Worm (Caenorhabditis elegans) whole organism, young adult: ENCODE results near the gene pals-21.

ENCODE experiments used
- B0019.2 ChIP-seq: fragments of 200-800 bp; sonication (Bioruptor generic); conservative IDR thresholded peaks from 2 replicates; pipeline ENCODE4 v1.3.6; 2022; ENCODE audit warnings: missing genetic modification reagents, missing genetic modification characterization, missing compliant biosample characterization
- B0261.1 ChIP-seq: sonication (generic microtip); optimal IDR thresholded peaks from 2 replicates; lab custom pipeline; 2016; ENCODE audit warnings: mild to moderate bottlenecking, missing genetic modification characterization, moderate library complexity, missing compliant biosample characterization
- C17E4.6 ChIP-seq: fragments of 200-800 bp; sonication (Bioruptor generic); IDR thresholded peaks from 2 replicates; pipeline ENCODE4 v1.3.6; 2022; ENCODE audit warnings: missing genetic modification reagents, missing genetic modification characterization, missing compliant biosample characterization
- F22D6.2 ChIP-seq: sonication (generic microtip); optimal IDR thresholded peaks from 2 replicates; lab custom pipeline; 2016; ENCODE audit warnings: mild to moderate bottlenecking, missing genetic modification characterization, missing compliant biosample characterization
- F52B5.7 ChIP-seq: sonication (generic microtip); optimal IDR thresholded peaks from 2 replicates; lab custom pipeline; 2016; ENCODE audit warnings: mild to moderate bottlenecking, missing genetic modification characterization, missing compliant biosample characterization
- F55B11.4 ChIP-seq: sonication (generic microtip); optimal IDR thresholded peaks from 2 replicates; lab custom pipeline; 2016; ENCODE audit warnings: missing compliant biosample characterization, missing genetic modification characterization, borderline replicate concordance; ENCODE audit not compliant: insufficient read depth
- F57C9.4 ChIP-seq: sonication (generic microtip); optimal IDR thresholded peaks from 2 replicates; lab custom pipeline; 2017; ENCODE audit warnings: mild to moderate bottlenecking, missing genetic modification characterization, missing compliant biosample characterization
- T26A5.8 ChIP-seq: sonication (generic microtip); optimal IDR thresholded peaks from 2 replicates; lab custom pipeline; 2016; ENCODE audit warnings: missing genetic modification characterization, missing compliant biosample characterization
- Y53F4B.3 ChIP-seq: fragments of 200-800 bp; sonication (Bioruptor generic); IDR thresholded peaks from 2 replicates; pipeline ENCODE4 v1.3.6; 2022; ENCODE audit warnings: missing genetic modification reagents, missing genetic modification characterization, missing compliant biosample characterization
- Y67H2A.10 ChIP-seq: fragments of 200-800 bp; sonication (Bioruptor generic); conservative IDR thresholded peaks from 2 replicates; pipeline ENCODE4 v1.3.6; 2022; ENCODE audit warnings: missing genetic modification reagents, missing genetic modification characterization, missing compliant biosample characterization
- Y79H2A.3 ChIP-seq: fragments of 200-800 bp; sonication (Bioruptor generic); conservative IDR thresholded peaks from 2 replicates; pipeline ENCODE4 v1.3.6; 2022; ENCODE audit warnings: missing genetic modification reagents, missing genetic modification characterization, missing compliant biosample characterization
- Y95B8A.8 ChIP-seq: fragments of 200-800 bp; sonication (Bioruptor generic); IDR thresholded peaks from 2 replicates; pipeline ENCODE4 v1.3.6; 2022; ENCODE audit warnings: missing genetic modification reagents, missing genetic modification characterization, missing compliant biosample characterization
- ZK185.1 ChIP-seq: sonication (generic microtip); optimal IDR thresholded peaks from 2 replicates; lab custom pipeline; 2016; ENCODE audit warnings: mild to moderate bottlenecking, missing genetic modification characterization, missing compliant biosample characterization; ENCODE audit not compliant: poor library complexity, severe bottlenecking
- akir-1 ChIP-seq: fragments of 200-800 bp; sonication (Bioruptor generic); optimal IDR thresholded peaks from 2 replicates; lab custom pipeline; 2018; ENCODE audit warnings: mild to moderate bottlenecking, missing genetic modification characterization, moderate library complexity, missing compliant biosample characterization
- aptf-3 ChIP-seq: fragments of 200-800 bp; sonication (Bioruptor generic); IDR thresholded peaks from 2 replicates; pipeline ENCODE4 v1.3.6; 2022; ENCODE audit warnings: missing genetic modification characterization, missing compliant biosample characterization
- atf-7 ChIP-seq: sonication (generic microtip); optimal IDR thresholded peaks from 2 replicates; lab custom pipeline; 2017; ENCODE audit warnings: mild to moderate bottlenecking, missing genetic modification characterization, missing compliant biosample characterization
- athp-1 ChIP-seq: sonication (generic microtip); optimal IDR thresholded peaks from 2 replicates; lab custom pipeline; 2017; ENCODE audit warnings: mild to moderate bottlenecking, missing genetic modification characterization, missing compliant biosample characterization
- attf-6 ChIP-seq: fragments of 200-800 bp; sonication (Bioruptor generic); IDR thresholded peaks from 2 replicates; pipeline ENCODE4 v1.3.6; 2022; ENCODE audit warnings: missing genetic modification reagents, missing genetic modification characterization, missing compliant biosample characterization
- cebp-2 ChIP-seq: fragments of 200-800 bp; sonication (Bioruptor generic); IDR thresholded peaks from 2 replicates; pipeline ENCODE4 v1.3.6; 2022; ENCODE audit warnings: missing genetic modification characterization, missing compliant biosample characterization
- ceh-27 ChIP-seq: fragments of 200-800 bp; sonication (Bioruptor generic); optimal IDR thresholded peaks from 2 replicates; lab custom pipeline; 2018; ENCODE audit warnings: mild to moderate bottlenecking, missing genetic modification characterization, moderate library complexity, missing compliant biosample characterization
- ceh-58 ChIP-seq: fragments of 200-800 bp; sonication (Bioruptor generic); IDR thresholded peaks from 2 replicates; pipeline ENCODE4 v1.3.6; 2022; ENCODE audit warnings: missing genetic modification characterization, missing compliant biosample characterization
- ceh-79 ChIP-seq: sonication (generic microtip); optimal IDR thresholded peaks from 2 replicates; lab custom pipeline; 2017; ENCODE audit warnings: mild to moderate bottlenecking, missing genetic modification characterization, missing compliant biosample characterization
- ceh-91 ChIP-seq: fragments of 200-800 bp; sonication (Bioruptor generic); IDR thresholded peaks from 2 replicates; pipeline ENCODE4 v1.3.6; 2022; ENCODE audit warnings: missing genetic modification reagents, missing genetic modification characterization, missing compliant biosample characterization
- dpff-1 ChIP-seq: sonication (generic microtip); optimal IDR thresholded peaks from 2 replicates; lab custom pipeline; 2017; ENCODE audit warnings: mild to moderate bottlenecking, missing genetic modification characterization, missing compliant biosample characterization
- gei-17 ChIP-seq: fragments of 200-800 bp; sonication (Bioruptor generic); optimal IDR thresholded peaks from 2 replicates; lab custom pipeline; 2018; ENCODE audit warnings: mild to moderate bottlenecking, missing genetic modification characterization, missing compliant biosample characterization
- let-526 ChIP-seq: fragments of 200-800 bp; sonication (Bioruptor generic); IDR thresholded peaks from 2 replicates; pipeline ENCODE4 v1.3.6; 2022; ENCODE audit warnings: missing genetic modification reagents, missing genetic modification characterization, missing compliant biosample characterization
- let-607 ChIP-seq, 2 experiments: fragments of 200-800 bp in 1 of 2; sonication (Bioruptor generic) in 1 of 2; sonication (generic microtip) in 1 of 2; optimal IDR thresholded peaks; 2 replicates each; lab custom pipeline; 2016 to 2018; ENCODE audit warnings: mild to moderate bottlenecking in 2 of 2, missing compliant biosample characterization in 2 of 2, missing genetic modification characterization in 2 of 2, moderate library complexity in 2 of 2, missing genotype in 1 of 2
- lin-35 ChIP-seq, 3 experiments: fragments of 150-350 bp in 2 of 3; sonication (generic microtip) in 1 of 3; optimal IDR thresholded peaks; 2 replicates each; lab custom pipeline; 2014 to 2018; ENCODE audit warnings: missing biosample characterization in 3 of 3, missing genetic modification characterization in 3 of 3, missing genetic modification reagents in 3 of 3
- lsl-1 ChIP-seq: fragments of 200-800 bp; sonication (Bioruptor generic); optimal IDR thresholded peaks from 2 replicates; lab custom pipeline; 2018; ENCODE audit warnings: mild to moderate bottlenecking, missing genetic modification characterization, moderate library complexity, missing compliant biosample characterization
- lsy-27 ChIP-seq: sonication (generic microtip); optimal IDR thresholded peaks from 2 replicates; lab custom pipeline; 2017; ENCODE audit warnings: missing genetic modification characterization, mild to moderate bottlenecking, missing compliant biosample characterization, antibody characterized with exemption, missing genotype, borderline replicate concordance; ENCODE audit not compliant: insufficient read depth
- madf-6 ChIP-seq: fragments of 200-800 bp; sonication (Bioruptor generic); IDR thresholded peaks from 2 replicates; pipeline ENCODE4 v1.3.6; 2022; ENCODE audit warnings: missing genetic modification reagents, missing genetic modification characterization, missing compliant biosample characterization
- madf-8 ChIP-seq: fragments of 200-800 bp; sonication (Bioruptor generic); conservative IDR thresholded peaks from 2 replicates; pipeline ENCODE4 v1.3.6; 2022; ENCODE audit warnings: missing genetic modification reagents, missing genetic modification characterization, missing compliant biosample characterization
- mxl-1 ChIP-seq: sonication (generic microtip); optimal IDR thresholded peaks from 2 replicates; lab custom pipeline; 2016; ENCODE audit warnings: missing genetic modification characterization, missing compliant biosample characterization
- nhr-120 ChIP-seq: fragments of 200-800 bp; sonication (Bioruptor generic); IDR thresholded peaks from 2 replicates; pipeline ENCODE4 v1.3.6; 2022; ENCODE audit warnings: missing genetic modification characterization, missing compliant biosample characterization
- nhr-27 ChIP-seq: fragments of 200-800 bp; sonication (Bioruptor generic); optimal IDR thresholded peaks from 2 replicates; lab custom pipeline; 2018; ENCODE audit warnings: mild to moderate bottlenecking, missing genetic modification characterization, moderate library complexity, missing compliant biosample characterization
- nhr-80 ChIP-seq: sonication (generic microtip); optimal IDR thresholded peaks from 2 replicates; lab custom pipeline; 2016; ENCODE audit warnings: missing genetic modification characterization, missing compliant biosample characterization
- nhr-90 ChIP-seq: sonication (generic microtip); optimal IDR thresholded peaks from 2 replicates; lab custom pipeline; 2016; ENCODE audit warnings: missing genotype, mild to moderate bottlenecking, missing genetic modification characterization, missing compliant biosample characterization
- sdz-38 ChIP-seq: sonication (generic microtip); optimal IDR thresholded peaks from 2 replicates; lab custom pipeline; 2016; ENCODE audit warnings: missing genotype, missing genetic modification characterization, missing compliant biosample characterization
- sptf-2 ChIP-seq: fragments of 200-800 bp; sonication (Bioruptor generic); optimal IDR thresholded peaks from 2 replicates; lab custom pipeline; 2018; ENCODE audit warnings: mild to moderate bottlenecking, missing genetic modification characterization, missing compliant biosample characterization
- tbp1 ChIP-seq: fragments of 200-800 bp; sonication (Bioruptor generic); optimal IDR thresholded peaks from 2 replicates; lab custom pipeline; 2018; ENCODE audit warnings: mild to moderate bottlenecking, missing genetic modification characterization, missing compliant biosample characterization
- tbx-9 ChIP-seq: sonication (generic microtip); optimal IDR thresholded peaks from 2 replicates; lab custom pipeline; 2016; ENCODE audit warnings: borderline replicate concordance, missing genetic modification characterization, inconsistent platforms, missing compliant biosample characterization
- tlf-1 ChIP-seq: fragments of 200-800 bp; sonication (Bioruptor generic); optimal IDR thresholded peaks from 2 replicates; lab custom pipeline; 2018; ENCODE audit warnings: mild to moderate bottlenecking, missing genetic modification characterization, missing compliant biosample characterization
- zfh-2 ChIP-seq: fragments of 200-800 bp; sonication (Bioruptor generic); conservative IDR thresholded peaks from 2 replicates; pipeline ENCODE4 v1.3.6; 2022; ENCODE audit warnings: missing genetic modification reagents, missing genetic modification characterization, missing compliant biosample characterization
- ztf-18 ChIP-seq: sonication (generic microtip); optimal IDR thresholded peaks from 2 replicates; lab custom pipeline; 2016; ENCODE audit warnings: missing genotype, mild to moderate bottlenecking, missing genetic modification characterization, missing compliant biosample characterization
- ztf-25 ChIP-seq: fragments of 200-800 bp; sonication (Bioruptor generic); IDR thresholded peaks from 2 replicates; pipeline ENCODE4 v1.3.6; 2022; ENCODE audit warnings: missing genetic modification reagents, missing genetic modification characterization, missing compliant biosample characterization
- ztf-26 ChIP-seq: sonication (generic microtip); optimal IDR thresholded peaks from 2 replicates; lab custom pipeline; 2017; ENCODE audit warnings: missing genetic modification characterization, missing compliant biosample characterization
- ztf-28 ChIP-seq: fragments of 200-800 bp; sonication (Bioruptor generic); IDR thresholded peaks from 2 replicates; pipeline ENCODE4 v1.3.6; 2022; ENCODE audit warnings: missing genetic modification reagents, missing genetic modification characterization, missing compliant biosample characterization
- ztf-3 ChIP-seq: fragments of 200-800 bp; sonication (Bioruptor generic); optimal IDR thresholded peaks from 2 replicates; lab custom pipeline; 2018; ENCODE audit warnings: mild to moderate bottlenecking, missing genetic modification characterization, missing compliant biosample characterization

Gene pals-21

DNA sequence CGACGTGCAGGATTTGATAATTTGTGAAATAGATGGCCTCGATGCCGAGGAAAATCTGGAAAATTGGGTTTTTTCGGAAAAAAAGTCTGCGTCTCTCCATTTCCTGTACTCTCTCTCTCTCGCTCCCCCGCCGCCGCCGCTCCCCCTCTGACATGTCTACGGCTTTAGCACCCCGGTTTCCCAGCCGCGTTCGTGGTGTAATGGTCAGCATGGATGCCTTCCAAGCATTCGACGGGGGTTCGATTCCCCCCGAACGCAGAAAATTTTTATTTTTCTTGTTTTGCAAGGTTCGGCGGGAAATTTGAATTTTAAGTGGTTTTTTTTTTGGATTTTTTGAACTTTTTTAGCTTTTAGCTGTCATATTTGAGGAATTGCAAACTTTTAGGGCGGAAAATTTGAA, 43.9 kb upstream of the pals-21 start (continued):
- TF ChIP-seq nhr-80 (tag; lab: Kevin White, UChicago) (peak; percentile 18), dpff-1 (tag; lab: Kevin White, UChicago) (no peak), Y53F4B.3 (GFP tag; lab: Robert Waterston, UW) (peak; percentile 48; the same call in 1 of the 2 replicates), Y95B8A.8 (GFP tag; lab: Robert Waterston, UW) (0 out of 2 replicates have a peak, but pooled peaks have one; percentile 33), atf-7 (peak; percentile 65), tbp1 (peak; percentile 99), ztf-28 (0 out of 2 replicates have a peak, but pooled peaks have one; percentile 57), ceh-91 (0 out of 2 replicates have a peak, but pooled peaks have one; percentile 10), gei-17 (GFP tag; lab: Kevin White, UChicago) (peak; percentile 15), B0261.1 (peak; percentile 96), nhr-27 (tag; lab: Kevin White, UChicago) (peak; percentile 31), sdz-38 (tag; lab: Kevin White, UChicago) (no peak), lsl-1 (GFP tag; lab: Kevin White, UChicago) (peak; percentile 34), let-526 (GFP tag; lab: Robert Waterston, UW) (peak; percentile 35; the same call in 1 of the 2 replicates), ztf-25 (GFP tag; lab: Robert Waterston, UW) (0 out of 2 replicates have a peak, but pooled peaks have one; percentile 47), F55B11.4 (tag; lab: Kevin White, UChicago) (no peak), C17E4.6 (GFP tag; lab: Robert Waterston, UW) (no peak), tbx-9 (no peak), ztf-26 (peak; percentile 67), zfh-2 (GFP tag; lab: Robert Waterston, UW) (peak; percentile 93), ztf-18 (peak; percentile 62), ceh-79 (tag; lab: Kevin White, UChicago) (no peak), mxl-1 (tag; lab: Kevin White, UChicago) (peak; percentile 24), ceh-27 (GFP tag; lab: Kevin White, UChicago) (peak; percentile 82), Y67H2A.10 (GFP tag; lab: Robert Waterston, UW) (no peak), F22D6.2 (no peak), akir-1 (no peak), ztf-3 (GFP tag; lab: Kevin White, UChicago) (no peak), attf-6 (GFP tag; lab: Robert Waterston, UW) (0 out of 2 replicates have a peak, but pooled peaks have one; percentile 37), athp-1 (tag; lab: Kevin White, UChicago) (peak; percentile 54), T26A5.8 (tag; lab: Kevin White, UChicago) (no peak), cebp-2 (GFP tag; lab: Robert Waterston, UW) (0 out of 2 replicates have a peak, but pooled peaks have one; percentile 39), madf-8 (GFP tag; lab: Robert Waterston, UW) (no peak), Y79H2A.3 (GFP tag; lab: Robert Waterston, UW) (no peak), lin-35 (GFP tag; optimal IDR thresholded peaks at IDR 0.05; lab: Kevin White, UChicago) (peak in 2 of 3 experiments; percentile 0 to 63), nhr-90 (tag; lab: Kevin White, UChicago) (peak; percentile 78), ZK185.1 (tag; lab: Kevin White, UChicago) (no peak), tlf-1 (GFP tag; lab: Kevin White, UChicago) (peak; percentile 9), ceh-58 (GFP tag; lab: Robert Waterston, UW) (no peak), lsy-27 (tag; lab: Kevin White, UChicago) (peak; percentile 76), F57C9.4 (peak; percentile 13), F52B5.7 (tag; lab: Kevin White, UChicago) (peak; percentile 32), sptf-2 (GFP tag; lab: Kevin White, UChicago) (no peak), nhr-120 (GFP tag; lab: Robert Waterston, UW) (no peak), B0019.2 (GFP tag; lab: Robert Waterston, UW) (no peak), madf-6 (GFP tag; lab: Robert Waterston, UW) (peak; percentile 64; the same call in 1 of the 2 replicates), let-607 (tag; optimal IDR thresholded peaks at IDR 0.05; lab: Kevin White, UChicago) (peak in 1 of 2 experiments; percentile 6), aptf-3 (GFP tag; lab: Robert Waterston, UW) (no peak; the same call in 1 of the 2 replicates)
